Worm (Caenorhabditis elegans) whole organism, L4/young adult: ENCODE results near the gene W01H2.2.

Experiments used
- W03F9.2 ChIP-seq: fragments of 150-350 bp; optimal IDR thresholded peaks from 2 replicates; lab custom pipeline; 2014; ENCODE audit warnings: missing biosample characterization, missing genetic modification characterization
- him-1 ChIP-seq: sonication (generic microtip); optimal IDR thresholded peaks from 2 replicates; lab custom pipeline; 2016; ENCODE audit warnings: missing genotype, missing genetic modification reagents, missing genetic modification characterization, missing compliant biosample characterization

DNA sequence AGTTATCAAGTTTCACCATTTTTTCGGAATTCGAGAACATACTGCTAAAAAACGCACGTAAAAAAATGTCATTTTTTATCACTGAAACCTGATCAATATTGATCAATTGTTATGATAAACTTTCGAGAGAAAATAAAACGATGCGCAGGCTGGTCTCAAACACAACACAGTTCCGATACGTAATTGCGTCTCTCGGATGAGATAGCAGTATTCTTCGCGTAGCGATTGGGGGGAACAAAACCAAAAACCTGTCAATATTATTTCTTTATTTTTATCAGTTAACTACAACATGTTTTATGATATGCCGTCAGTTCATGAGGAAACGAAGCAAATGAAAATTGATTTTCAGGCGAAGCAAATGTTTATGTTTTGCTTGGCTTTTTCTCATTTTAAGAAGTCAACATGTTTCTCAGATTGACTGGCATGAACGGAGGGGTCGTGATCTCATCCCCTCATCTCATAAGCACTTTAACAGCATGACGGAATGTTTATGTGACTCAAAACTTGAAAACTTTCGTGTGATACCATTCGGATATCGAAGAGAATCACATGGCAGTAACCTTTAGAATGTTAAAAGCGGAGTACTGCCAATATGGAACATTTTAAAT, 2.7 kb downstream of the W01H2.2 start:
- TF ChIP-seq him-1 (tag; lab: Kevin White, UChicago): no peak
- TF ChIP-seq W03F9.2 (tag; lab: Kevin White, UChicago): no peak
